Fruit fly (Drosophila melanogaster): ENCODE measurements around the gene CG31855.

dm6 chr2L:13325823-13326222 is 43.2 kb upstream of the CG31855 start:
- TF ChIP-seq CG8478 (optimal IDR thresholded peaks at IDR 0.05) (no peak), psq (optimal IDR thresholded peaks at IDR 0.05) (no peak), usp (GFP tag; optimal IDR thresholded peaks at IDR 0.05) (no peak), EcR (GFP tag; optimal IDR thresholded peaks at IDR 0.05) (no peak), pan (optimal IDR thresholded peaks at IDR 0.05) (no peak)

All from whole organism.